Fruit fly (Drosophila melanogaster) whole organism, embryonic: ENCODE data around the gene Myo95E.

Source experiments
- B-H1 ChIP-seq: fragments of 200-800 bp; sonication (Bioruptor generic); IDR thresholded peaks from 3 replicates; pipeline ENCODE4 v1.3.6; 2022; ENCODE audit warnings: missing biosample characterization, missing genetic modification characterization
- CG1024 ChIP-seq: fragments of 200-800 bp; sonication (Bioruptor generic); IDR thresholded peaks from 2 replicates; pipeline ENCODE4 v1.3.6; 2022; ENCODE audit warnings: missing biosample characterization, missing genetic modification characterization
- CG13287 ChIP-seq: fragments of 200-800 bp; sonication (Bioruptor generic); IDR thresholded peaks from 2 replicates; pipeline ENCODE4 v1.3.6; 2022; ENCODE audit warnings: missing biosample characterization, missing genetic modification characterization; ENCODE audit not compliant: partially characterized antibody
- CG14667 ChIP-seq: fragments of 200-800 bp; sonication (Bioruptor generic); IDR thresholded peaks from 2 replicates; pipeline ENCODE4 v1.3.6; 2022; ENCODE audit warnings: missing biosample characterization, missing genetic modification characterization
- CG14860 ChIP-seq: fragments of 200-800 bp; sonication (Bioruptor generic); IDR thresholded peaks from 3 replicates; pipeline ENCODE4 v1.3.6; 2022; ENCODE audit warnings: missing biosample characterization, missing genetic modification characterization; ENCODE audit not compliant: partially characterized antibody
- CG1603 ChIP-seq: fragments of 200-800 bp; sonication (Bioruptor generic); optimal IDR thresholded peaks from 2 replicates; lab custom pipeline; 2019; ENCODE audit warnings: missing biosample characterization, mild to moderate bottlenecking, missing genetic modification characterization, moderate library complexity
- CG17328 ChIP-seq: fragments of 200-800 bp; sonication (Bioruptor generic); IDR thresholded peaks from 2 replicates; pipeline ENCODE4 v1.3.6; 2022; ENCODE audit warnings: missing biosample characterization, missing genetic modification characterization
- CG3163 ChIP-seq: fragments of 200-800 bp; sonication (Bioruptor generic); optimal IDR thresholded peaks from 3 replicates; lab custom pipeline; 2016; ENCODE audit warnings: missing biosample characterization, missing genetic modification characterization
- CG32532 ChIP-seq: fragments of 200-800 bp; sonication (Bioruptor generic); IDR thresholded peaks from 2 replicates; pipeline ENCODE4 v1.3.6; 2022; ENCODE audit warnings: missing biosample characterization, missing genetic modification characterization
- CG3407 ChIP-seq: fragments of 200-800 bp; sonication (Bioruptor generic); optimal IDR thresholded peaks from 2 replicates; lab custom pipeline; 2018; ENCODE audit warnings: missing biosample characterization, mild to moderate bottlenecking, missing genetic modification characterization
- CG9797 ChIP-seq: fragments of 200-800 bp; sonication (Bioruptor generic); optimal IDR thresholded peaks from 3 replicates; lab custom pipeline; 2018; ENCODE audit warnings: missing biosample characterization, mild to moderate bottlenecking, missing genetic modification characterization
- E2f1 ChIP-seq: fragments of 200-800 bp; sonication (Bioruptor generic); IDR thresholded peaks from 2 replicates; pipeline ENCODE4 v1.3.6; 2022; ENCODE audit warnings: missing biosample characterization, missing genetic modification characterization
- Elba2 ChIP-seq: fragments of 200-800 bp; sonication (Bioruptor generic); optimal IDR thresholded peaks from 3 replicates; lab custom pipeline; 2016; ENCODE audit warnings: missing biosample characterization, missing genetic modification characterization
- Gug ChIP-seq: fragments of 200-800 bp; sonication (Bioruptor generic); IDR thresholded peaks from 4 replicates; pipeline ENCODE4 v1.3.6; 2022; ENCODE audit warnings: missing biosample characterization, missing genetic modification characterization
- HLH54F ChIP-seq: fragments of 200-800 bp; sonication (Bioruptor generic); optimal IDR thresholded peaks from 3 replicates; lab custom pipeline; 2016; ENCODE audit warnings: missing biosample characterization, missing genetic modification characterization
- Med ChIP-seq: fragments of 200-800 bp; sonication (Bioruptor generic); peaks from one replicate; lab custom pipeline; 2016; ENCODE audit warnings: missing biosample characterization, missing genetic modification characterization, mild to moderate bottlenecking, inconsistent platforms, moderate library complexity
- Scr ChIP-seq: fragments of 200-800 bp; sonication (Bioruptor generic); IDR thresholded peaks from 2 replicates; pipeline ENCODE4 v1.3.6; 2022; ENCODE audit warnings: missing biosample characterization, missing genetic modification characterization; ENCODE audit not compliant: partially characterized antibody
- Sry-δ ChIP-seq: fragments of 200-800 bp; sonication (Bioruptor generic); optimal IDR thresholded peaks from 2 replicates; lab custom pipeline; 2016; ENCODE audit warnings: missing biosample characterization, missing genetic modification characterization
- YL-1 ChIP-seq: fragments of 200-800 bp; sonication (Bioruptor generic); optimal IDR thresholded peaks from 3 replicates; lab custom pipeline; 2017; ENCODE audit warnings: missing biosample characterization, mild to moderate bottlenecking, missing genetic modification characterization
- bab2 ChIP-seq: fragments of 200-800 bp; sonication (Bioruptor generic); optimal IDR thresholded peaks from 2 replicates; lab custom pipeline; 2016; ENCODE audit warnings: missing biosample characterization, missing genetic modification characterization
- crp ChIP-seq, 2 experiments: fragments of 200-800 bp; sonication (Bioruptor generic); optimal IDR thresholded peaks; 2 replicates in 1 of 2; 3 replicates in 1 of 2; lab custom pipeline; 2017; ENCODE audit warnings: missing biosample characterization in 2 of 2, missing genetic modification characterization in 2 of 2, mild to moderate bottlenecking in 1 of 2, moderate library complexity in 1 of 2
- da ChIP-seq: fragments of 200-800 bp; sonication (Bioruptor generic); optimal IDR thresholded peaks from 2 replicates; lab custom pipeline; 2016; ENCODE audit warnings: missing biosample characterization, missing genetic modification characterization
- dan ChIP-seq: fragments of 200-800 bp; sonication (Bioruptor generic); IDR thresholded peaks from 2 replicates; pipeline ENCODE4 v1.3.6; 2022; ENCODE audit warnings: missing biosample characterization, missing genetic modification characterization
- exex ChIP-seq: fragments of 200-800 bp; sonication (Bioruptor generic); optimal IDR thresholded peaks from 4 replicates; lab custom pipeline; 2018; ENCODE audit warnings: missing biosample characterization, mild to moderate bottlenecking, missing genetic modification characterization, moderate library complexity
- gsb-n ChIP-seq: fragments of 200-800 bp; sonication (Bioruptor generic); optimal IDR thresholded peaks from 3 replicates; lab custom pipeline; 2018; ENCODE audit warnings: missing biosample characterization, mild to moderate bottlenecking, missing genetic modification characterization
- her ChIP-seq: fragments of 200-800 bp; sonication (Bioruptor generic); optimal IDR thresholded peaks from 2 replicates; lab custom pipeline; 2016; ENCODE audit warnings: missing biosample characterization, missing genetic modification characterization
- hkb ChIP-seq, 2 experiments: fragments of 200-800 bp in 1 of 2; fragments of >200 bp in 1 of 2; sonication (Bioruptor generic) in 1 of 2; IDR thresholded peaks in 1 of 2; optimal IDR thresholded peaks in 1 of 2; 2 replicates each; pipeline versions ENCODE4 v1.3.6 to Lab custom; 2017 to 2022; ENCODE audit warnings: missing biosample characterization in 1 of 2, missing genetic modification characterization in 1 of 2
- insv ChIP-seq, 2 experiments: fragments of 200-800 bp; sonication (Bioruptor generic); optimal IDR thresholded peaks; 3 replicates each; lab custom pipeline; 2016 to 2018; ENCODE audit warnings: missing biosample characterization in 2 of 2, missing genetic modification characterization in 2 of 2
- inv ChIP-seq: fragments of 200-800 bp; sonication (Bioruptor generic); IDR thresholded peaks from 2 replicates; pipeline ENCODE4 v1.3.6; 2022; ENCODE audit warnings: missing biosample characterization, missing genetic modification characterization; ENCODE audit not compliant: partially characterized antibody
- lola ChIP-seq, 3 experiments: fragments of >200 bp in 2 of 3; fragments of 200-800 bp in 1 of 3; sonication (Bioruptor generic) in 1 of 3; optimal IDR thresholded peaks; 2 replicates each; lab custom pipeline; 2017 to 2019; ENCODE audit warnings: missing biosample characterization in 3 of 3, missing genetic modification characterization in 3 of 3, mild to moderate bottlenecking in 1 of 3, moderate library complexity in 1 of 3
- luna ChIP-seq: fragments of 200-800 bp; sonication (Bioruptor generic); optimal IDR thresholded peaks from 2 replicates; lab custom pipeline; 2016; ENCODE audit warnings: missing biosample characterization, missing genetic modification characterization
- mirr ChIP-seq: fragments of 200-800 bp; sonication (Bioruptor generic); optimal IDR thresholded peaks from 3 replicates; lab custom pipeline; 2018; ENCODE audit warnings: missing biosample characterization, mild to moderate bottlenecking, missing genetic modification characterization
- nau ChIP-seq: fragments of 200-800 bp; sonication (Bioruptor generic); optimal IDR thresholded peaks from 3 replicates; lab custom pipeline; 2017; ENCODE audit warnings: missing biosample characterization, mild to moderate bottlenecking, missing genetic modification characterization, missing genetic modification reagents
- nom ChIP-seq: fragments of 200-800 bp; sonication (Bioruptor generic); optimal IDR thresholded peaks from 2 replicates; lab custom pipeline; 2017; ENCODE audit warnings: missing biosample characterization, missing genetic modification characterization, mild to moderate bottlenecking, moderate library complexity, missing genetic modification reagents
- pan ChIP-seq, 4 experiments: fragments of >200 bp in 3 of 4; fragments of 200-800 bp in 1 of 4; sonication (Bioruptor generic) in 1 of 4; optimal IDR thresholded peaks in 3 of 4; IDR thresholded peaks in 1 of 4; 2 replicates each; pipeline versions ENCODE4 v1.3.6 to Lab custom; 2017 to 2022; ENCODE audit warnings: missing biosample characterization in 2 of 4, missing genetic modification characterization in 2 of 4, mixed read lengths in 1 of 4
- pb ChIP-seq: fragments of 200-800 bp; sonication (Bioruptor generic); optimal IDR thresholded peaks from 3 replicates; lab custom pipeline; 2016; ENCODE audit warnings: missing biosample characterization, missing genetic modification characterization
- phol ChIP-seq: fragments of 200-800 bp; sonication (Bioruptor generic); optimal IDR thresholded peaks from 3 replicates; lab custom pipeline; 2018; ENCODE audit warnings: missing biosample characterization, mild to moderate bottlenecking, missing genetic modification characterization, moderate library complexity
- row ChIP-seq: fragments of 200-800 bp; sonication (Bioruptor generic); IDR thresholded peaks from 3 replicates; pipeline ENCODE4 v1.3.6; 2022; ENCODE audit warnings: missing biosample characterization, missing genetic modification characterization
- shn ChIP-seq: fragments of 200-800 bp; sonication (Bioruptor generic); optimal IDR thresholded peaks from 3 replicates; lab custom pipeline; 2016; ENCODE audit warnings: missing biosample characterization, missing genetic modification characterization
- sisA ChIP-seq: fragments of 200-800 bp; sonication (Bioruptor generic); IDR thresholded peaks from 2 replicates; pipeline ENCODE4 v1.3.6; 2022; ENCODE audit warnings: missing biosample characterization, missing genetic modification characterization
- so ChIP-seq: fragments of 200-800 bp; sonication (Bioruptor generic); IDR thresholded peaks from 3 replicates; pipeline ENCODE4 v1.3.6; 2022; ENCODE audit warnings: missing biosample characterization, missing genetic modification characterization
- sug ChIP-seq: fragments of 200-800 bp; optimal IDR thresholded peaks from 2 replicates; lab custom pipeline; 2019; ENCODE audit warnings: missing biosample characterization, mild to moderate bottlenecking, missing genetic modification characterization, moderate library complexity
- ttk ChIP-seq: fragments of 200-800 bp; sonication (Bioruptor generic); IDR thresholded peaks from 2 replicates; pipeline ENCODE4 v2.1.2; 2022; ENCODE audit warnings: missing biosample characterization, missing genetic modification characterization
- tup ChIP-seq: fragments of 200-800 bp; sonication (Bioruptor generic); optimal IDR thresholded peaks from 2 replicates; lab custom pipeline; 2016; ENCODE audit warnings: missing biosample characterization, mild to moderate bottlenecking, missing genetic modification characterization, moderate library complexity
- vfl ChIP-seq: fragments of 200-800 bp; sonication (Bioruptor generic); optimal IDR thresholded peaks from 2 replicates; lab custom pipeline; 2016; ENCODE audit warnings: missing biosample characterization, missing genetic modification characterization
- vvl ChIP-seq: fragments of 200-800 bp; sonication (Bioruptor generic); IDR thresholded peaks from 2 replicates; pipeline ENCODE4 v1.3.6; 2022; ENCODE audit warnings: missing biosample characterization, missing genetic modification characterization

Gene Myo95E

dm6 chr3R:24116180-24116579, 45.1 kb downstream of the Myo95E start, which contains the start of gene CG13607:
TSS of gene CG13607 (minus strand) at chr3R:24116322.
- TF ChIP-seq CG32532 (GFP tag; lab: Robert Waterston, UW): no peak
- peak; percentile 21 for TF ChIP-seq nom
- TF ChIP-seq bab2 (GFP tag; lab: Kevin White, UChicago): no peak
- TF ChIP-seq gsb-n (tag; lab: Kevin White, UChicago): no peak
- TF ChIP-seq Med (GFP tag; lab: Kevin White, UChicago): peak; percentile 20
- TF ChIP-seq vvl (GFP tag; lab: Robert Waterston, UW): no peak
- peak; percentile 33 for TF ChIP-seq sug (tag; lab: Kevin White, UChicago)
- TF ChIP-seq pb (GFP tag; lab: Kevin White, UChicago): no peak
- TF ChIP-seq YL-1 (GFP tag; lab: Kevin White, UChicago): no peak
- no peak for TF ChIP-seq CG14860
- no peak for TF ChIP-seq insv (GFP tag; optimal IDR thresholded peaks at IDR 0.05; lab: Kevin White, UChicago)
- no peak for TF ChIP-seq her (GFP tag; lab: Kevin White, UChicago)
- peak; percentile 33 for TF ChIP-seq mirr (GFP tag; lab: Kevin White, UChicago)
- no peak for TF ChIP-seq CG3163 (GFP tag; lab: Kevin White, UChicago)
- TF ChIP-seq dan (GFP tag; lab: Robert Waterston, UW): no peak
- peak; percentile 93 for TF ChIP-seq exex (tag; lab: Kevin White, UChicago)
- TF ChIP-seq row: no peak
- no peak for TF ChIP-seq nau
- no peak for TF ChIP-seq shn
- no peak for TF ChIP-seq sisA (GFP tag; lab: Robert Waterston, UW)

dm6 chr3R:24113070-24113385, 48.3 kb downstream of the Myo95E start, which contains the start of gene Root:
TSS of gene Root (plus strand) at chr3R:24113286.
- TF ChIP-seq da (GFP tag; lab: Kevin White, UChicago) (no peak), CG3407 (GFP tag; lab: Kevin White, UChicago) (no peak)
- TF ChIP-seq, all 482 proteins: peak for 0

- peak; percentile 57 for TF ChIP-seq phol (tag; lab: Kevin White, UChicago)
- TF ChIP-seq CG9797 (GFP tag; lab: Kevin White, UChicago): peak; percentile 90
- no peak for TF ChIP-seq inv
- TF ChIP-seq Elba2 (GFP tag; lab: Kevin White, UChicago): no peak
- TF ChIP-seq Sry-δ: peak; percentile 11
- TF ChIP-seq CG1603 (tag; lab: Kevin White, UChicago): peak; percentile 36
- TF ChIP-seq lola (GFP tag; optimal IDR thresholded peaks at IDR 0.05; lab: Kevin White, UChicago): peak in 1 of 3 experiments; percentile 43
- no peak for TF ChIP-seq crp (GFP tag; optimal IDR thresholded peaks at IDR 0.05; lab: Kevin White, UChicago)
- TF ChIP-seq Gug (GFP tag; lab: Robert Waterston, UW): peak; percentile 61; the same call in 2 of the 4 replicates
- peak; percentile 25 for TF ChIP-seq vfl (GFP tag; lab: Kevin White, UChicago)
- no peak for TF ChIP-seq Scr (GFP tag; lab: Robert Waterston, UW)
- TF ChIP-seq CG13287: no peak
- no peak for TF ChIP-seq so (GFP tag; lab: Robert Waterston, UW)
- peak; percentile 12; the same call in 1 of the 2 replicates for TF ChIP-seq CG1024 (GFP tag; lab: Robert Waterston, UW)
- TF ChIP-seq pan (optimal IDR thresholded peaks at IDR 0.05; lab: Kevin White, UChicago): no peak
- TF ChIP-seq pan (GFP tag; optimal IDR thresholded peaks at IDR 0.05 in 1 of 2, IDR thresholded peaks at IDR 0.05 in 1 of 2): peak in 1 of 2 experiments; percentile 82
- peak; percentile 37; the same call in 1 of the 2 replicates for TF ChIP-seq E2f1 (GFP tag; lab: Robert Waterston, UW)
- TF ChIP-seq ttk (GFP tag; lab: Robert Waterston, UW): peak; percentile 27; the same call in 1 of the 2 replicates
- TF ChIP-seq HLH54F (GFP tag; lab: Kevin White, UChicago): peak; percentile 53
- TF ChIP-seq tup (GFP tag; lab: Kevin White, UChicago): no peak
- no peak for TF ChIP-seq hkb (optimal IDR thresholded peaks at IDR 0.05; lab: Kevin White, UChicago)
- peak; percentile 81 for TF ChIP-seq hkb (GFP tag; IDR thresholded peaks at IDR 0.05; lab: Robert Waterston, UW)
- 0 out of 2 replicates have a peak, but pooled peaks have one; percentile 22 for TF ChIP-seq CG14667 (GFP tag; lab: Robert Waterston, UW)
- TF ChIP-seq luna: no peak
- peak; percentile 69 for TF ChIP-seq CG17328
- TF ChIP-seq B-H1 (GFP tag; lab: Robert Waterston, UW): peak; percentile 59; the same call in 2 of the 3 replicates
Measured at dm6 chr3R:24112320-24113069, 48.8 kb downstream of the Myo95E start, which contains the start of gene CG13605. TSS of gene CG13605 (minus strand) at chr3R:24112389.
